Fruit fly (Drosophila melanogaster) ovary, adult (tissue): Measurements from ENCODE around the gene Tsp2A.
A peak's percentile ranks its signal among the peaks of the same experiment; 100 is the strongest.

ENCODE experiments used
- CG17801 ChIP-seq: fragments of 200-800 bp; optimal IDR thresholded peaks from 2 replicates; lab custom pipeline; 2019; ENCODE audit warnings: missing biosample characterization, mild to moderate bottlenecking, missing genetic modification characterization, moderate library complexity; ENCODE audit not compliant: partially characterized antibody

Tsp2A gene

dm6 chrX:1388148-1388703, 41.9 kb downstream of the Tsp2A start:
- no peak for TF ChIP-seq CG17801 (GFP tag; lab: Kevin White, UChicago)

- TF ChIP-seq CG17801 (GFP tag; lab: Kevin White, UChicago), result peak; percentile 58
Measured at dm6 chrX:1392875-1393274, 46.5 kb downstream of the Tsp2A start, which contains the start of gene Rilpl. Gene Rilpl (plus strand): TSS chrX:1393054.
